Worm (Caenorhabditis elegans): ENCODE data around the gene oac-41.

- TF ChIP-seq lir-1 (GFP tag; conservative IDR thresholded peaks at IDR 0.05), result no peak
- no peak for TF ChIP-seq let-607 (tag; optimal IDR thresholded peaks at IDR 0.05)
- no peak for TF ChIP-seq unc-130 (GFP tag; optimal IDR thresholded peaks at IDR 0.05)
- TF ChIP-seq C17E4.6 (GFP tag; IDR thresholded peaks at IDR 0.05), result no peak
- TF ChIP-seq nhr-120 (GFP tag; IDR thresholded peaks at IDR 0.05), result no peak
- no peak for TF ChIP-seq F23B12.7 (tag; optimal IDR thresholded peaks at IDR 0.05; ENCODE audit: insufficient read depth)
- TF ChIP-seq lin-40 (tag; optimal IDR thresholded peaks at IDR 0.05), result no peak
- no peak for TF ChIP-seq unc-62 (GFP tag; optimal IDR thresholded peaks at IDR 0.05)
- no peak for TF ChIP-seq ztf-26 (tag; optimal IDR thresholded peaks at IDR 0.05)
- no peak for TF ChIP-seq T26A5.8 (tag; optimal IDR thresholded peaks at IDR 0.05)
These were observed 34.3 kb upstream of the oac-41 start, which contains the start of gene C25E10.10 for ce11 chrV:9056253-9056652.

Measured in whole organism, young adult.